Worm (Caenorhabditis elegans): ENCODE measurements around the gene dos-1.

The dos-1 gene

DNA sequence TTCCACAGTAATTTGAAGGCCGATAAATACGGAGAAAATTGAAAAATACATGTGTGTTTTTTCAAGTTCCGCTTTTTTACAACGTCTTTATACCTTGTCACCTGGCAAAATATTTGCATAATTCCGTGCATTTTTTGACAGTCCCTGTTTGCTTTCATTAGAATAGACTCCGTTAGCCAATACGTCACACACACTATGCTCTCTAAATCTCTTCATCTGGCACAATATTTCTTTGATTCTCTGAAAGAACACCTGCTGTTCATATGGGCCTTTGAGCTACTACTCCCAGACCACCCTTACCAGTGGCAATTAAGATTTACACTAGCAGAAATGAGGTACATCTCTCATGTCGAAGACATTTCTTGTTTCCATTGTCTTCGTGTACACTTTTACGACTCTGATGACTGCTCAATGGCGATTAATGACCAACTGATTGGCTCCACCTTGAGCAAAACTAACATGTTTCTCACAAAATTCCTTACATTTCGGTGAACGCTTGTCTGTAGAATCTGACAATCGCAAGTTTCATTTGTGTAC lies 14.6 kb downstream of the dos-1 start, which contains the start of gene grl-11:
grl-11 (minus strand) TSS at position 51 of the 537 bp plus-strand sequence.
- TF ChIP-seq rnt-1 (tag; optimal IDR thresholded peaks at IDR 0.05) = peak; percentile 36
- TF ChIP-seq elt-3 (tag; optimal IDR thresholded peaks at IDR 0.05) = no peak
- no peak for TF ChIP-seq vab-15 (tag; optimal IDR thresholded peaks at IDR 0.05)
- TF ChIP-seq dsc-1 (tag; optimal IDR thresholded peaks at IDR 0.05) = no peak
- TF ChIP-seq unc-130 (tag; optimal IDR thresholded peaks at IDR 0.05) = no peak

DNA sequence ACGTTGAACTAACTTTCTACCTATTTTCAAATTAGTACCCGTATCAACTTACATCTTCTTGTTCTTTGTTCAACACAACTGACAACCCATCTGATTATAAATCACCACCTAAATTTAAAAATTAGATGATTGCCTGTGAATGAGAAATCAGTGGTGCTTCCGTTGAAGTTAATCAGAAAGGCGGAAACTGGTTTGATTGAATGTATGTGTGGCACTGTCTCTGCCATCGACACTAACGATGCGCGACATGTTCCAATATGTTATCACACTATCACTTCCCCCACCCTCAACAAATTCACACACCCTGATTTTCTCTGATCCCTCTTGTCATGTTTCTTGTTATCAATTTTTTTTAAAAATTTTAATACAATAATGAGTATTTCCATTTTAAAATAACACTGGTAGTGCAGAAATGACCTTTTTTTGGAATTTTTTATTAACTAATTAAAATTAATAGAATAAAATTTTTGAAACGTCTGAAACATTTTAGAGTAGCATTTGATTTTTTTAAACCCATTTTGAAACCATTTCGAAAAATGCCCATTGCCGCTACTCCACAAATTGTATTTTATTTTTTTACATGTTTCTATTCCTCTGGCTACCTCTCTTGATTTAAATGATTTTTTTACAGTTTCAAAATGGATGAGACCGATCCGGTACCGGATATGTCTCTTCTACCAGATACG lies 15.3 kb downstream of the dos-1 start, which contains the start of gene ced-11:
ced-11 (plus strand) TSS at position 636 of the 686 bp plus-strand sequence.
- TF ChIP-seq lin-39 (tag; optimal IDR thresholded peaks at IDR 0.05) (no peak), ceh-63 (GFP tag; optimal IDR thresholded peaks at IDR 0.05) (no peak), nhr-85 (tag) (peak; percentile 49), snpc-4 (tag; optimal IDR thresholded peaks at IDR 0.05) (no peak), C34B4.2 (tag; optimal IDR thresholded peaks at IDR 0.05) (no peak), ztf-4 (tag; optimal IDR thresholded peaks at IDR 0.05) (no peak), egl-13 (tag; optimal IDR thresholded peaks at IDR 0.05) (no peak), C16A3.4 (tag; optimal IDR thresholded peaks at IDR 0.05) (no peak), lir-3 (tag; optimal IDR thresholded peaks at IDR 0.05; ENCODE audit: poor library complexity) (no peak), sox-4 (tag; optimal IDR thresholded peaks at IDR 0.05) (no peak), dpl-1 (GFP tag; optimal IDR thresholded peaks at IDR 0.05) (no peak), hpl-2 (GFP tag; optimal IDR thresholded peaks at IDR 0.05) (no peak), fos-1 (tag; optimal IDR thresholded peaks at IDR 0.05) (no peak), mef-2 (tag; optimal IDR thresholded peaks at IDR 0.05) (no peak), elt-3 (tag; optimal IDR thresholded peaks at IDR 0.05) (peak in 5 of 6 experiments; percentile 25 to 81 (median 66)), lsy-2 (tag; optimal IDR thresholded peaks at IDR 0.05) (no peak), irx-1 (tag; optimal IDR thresholded peaks at IDR 0.05) (no peak), mdl-1 (tag; optimal IDR thresholded peaks at IDR 0.05) (no peak), zag-1 (tag; optimal IDR thresholded peaks at IDR 0.05) (no peak), nhr-76 (tag; optimal IDR thresholded peaks at IDR 0.05) (no peak), nhr-237 (tag; optimal IDR thresholded peaks at IDR 0.05) (no peak), ama-1 (optimal IDR thresholded peaks at IDR 0.05) (no peak), lin-13 (GFP tag; optimal IDR thresholded peaks at IDR 0.05) (no peak), dsc-1 (tag; optimal IDR thresholded peaks at IDR 0.05) (no peak), F16B12.6 (tag; optimal IDR thresholded peaks at IDR 0.05) (no peak), skn-1 (tag; optimal IDR thresholded peaks at IDR 0.05) (no peak), unc-62 (GFP tag; optimal IDR thresholded peaks at IDR 0.05) (no peak), mab-9 (GFP tag; IDR thresholded peaks at IDR 0.05) (no peak), fkh-4 (tag; optimal IDR thresholded peaks at IDR 0.05; ENCODE audit: borderline replicate concordance) (no peak), lin-35 (GFP tag; optimal IDR thresholded peaks at IDR 0.05) (peak in 1 of 2 experiments; percentile 20), zip-4 (GFP tag; optimal IDR thresholded peaks at IDR 0.05) (no peak), efl-3 (GFP tag; optimal IDR thresholded peaks at IDR 0.05) (no peak), alr-1 (tag; optimal IDR thresholded peaks at IDR 0.05; ENCODE audit: borderline replicate concordance) (no peak), xbp-1 (tag; optimal IDR thresholded peaks at IDR 0.05) (no peak), aly-2 (tag; optimal IDR thresholded peaks at IDR 0.05) (no peak), C04F5.9 (tag; optimal IDR thresholded peaks at IDR 0.05) (no peak), mep-1 (tag; optimal IDR thresholded peaks at IDR 0.05) (no peak), ets-5 (GFP tag; IDR thresholded peaks at IDR 0.05) (no peak), ceh-8 (GFP tag; optimal IDR thresholded peaks at IDR 0.05) (no peak), pax-3 (tag; optimal IDR thresholded peaks at IDR 0.05) (no peak), nhr-12 (tag; optimal IDR thresholded peaks at IDR 0.05) (no peak), elt-2 (tag; optimal IDR thresholded peaks at IDR 0.05) (no peak), snu-23 (GFP tag; optimal IDR thresholded peaks at IDR 0.05) (no peak), nhr-84 (tag; optimal IDR thresholded peaks at IDR 0.05) (no peak), ceh-82 (tag; optimal IDR thresholded peaks at IDR 0.05) (no peak), jun-1 (tag; optimal IDR thresholded peaks at IDR 0.05) (no peak), pag-3 (tag; optimal IDR thresholded peaks at IDR 0.05; ENCODE audit: borderline replicate concordance, insufficient read depth) (peak; percentile 90)
